Worm (Caenorhabditis elegans) whole organism, mixed stage, embryonic: ENCODE results near the gene nhr-54.

Experiments used
- elt-3 ChIP-seq: fragments of 150-350 bp; optimal IDR thresholded peaks from 2 replicates; lab custom pipeline; 2014; ENCODE audit warnings: missing biosample characterization, missing genetic modification characterization
- lin-13 ChIP-seq: fragments of 150-350 bp; optimal IDR thresholded peaks from 2 replicates; lab custom pipeline; 2014; ENCODE audit warnings: missing biosample characterization, missing genetic modification characterization
- lsy-2 ChIP-seq: fragments of 150-350 bp; optimal IDR thresholded peaks from 2 replicates; lab custom pipeline; 2014; ENCODE audit warnings: missing biosample characterization, missing genetic modification characterization
- nhr-12 ChIP-seq: fragments of 150-350 bp; optimal IDR thresholded peaks from 2 replicates; lab custom pipeline; 2014; ENCODE audit warnings: missing biosample characterization, missing genetic modification characterization
- nhr-2 ChIP-seq: fragments of 150-350 bp; optimal IDR thresholded peaks from 2 replicates; lab custom pipeline; 2014; ENCODE audit warnings: missing biosample characterization, missing genetic modification characterization
- nhr-28 ChIP-seq: fragments of 150-350 bp; optimal IDR thresholded peaks from 2 replicates; lab custom pipeline; 2014; ENCODE audit warnings: missing biosample characterization, missing genetic modification characterization
- snpc-4 ChIP-seq: fragments of 150-350 bp; optimal IDR thresholded peaks from 2 replicates; lab custom pipeline; 2014; ENCODE audit warnings: missing biosample characterization, missing genetic modification characterization
- zip-8 ChIP-seq: fragments of 150-350 bp; optimal IDR thresholded peaks from 2 replicates; lab custom pipeline; 2014; ENCODE audit warnings: missing biosample characterization, missing genetic modification characterization
- ztf-11 ChIP-seq: fragments of 150-350 bp; optimal IDR thresholded peaks from 2 replicates; lab custom pipeline; 2014; ENCODE audit warnings: missing biosample characterization, missing genetic modification characterization

- no peak for TF ChIP-seq zip-8
- TF ChIP-seq ztf-11 (tag; lab: Kevin White, UChicago): no peak
- TF ChIP-seq lsy-2 (tag; lab: Kevin White, UChicago): no peak
- no peak for TF ChIP-seq snpc-4 (tag; lab: Kevin White, UChicago)
- TF ChIP-seq nhr-28 (tag; lab: Kevin White, UChicago): no peak
- TF ChIP-seq elt-3: no peak
- no peak for TF ChIP-seq lin-13 (tag; lab: Kevin White, UChicago)
- TF ChIP-seq nhr-12 (tag; lab: Kevin White, UChicago): no peak
- TF ChIP-seq nhr-2 (tag; lab: Kevin White, UChicago): no peak
Measured at ce11 chrV:16480919-16481630, 24.7 kb downstream of the nhr-54 start, which contains the start of the genes F57E7.4 and spig-6.
